In the genomic region with DNA sequence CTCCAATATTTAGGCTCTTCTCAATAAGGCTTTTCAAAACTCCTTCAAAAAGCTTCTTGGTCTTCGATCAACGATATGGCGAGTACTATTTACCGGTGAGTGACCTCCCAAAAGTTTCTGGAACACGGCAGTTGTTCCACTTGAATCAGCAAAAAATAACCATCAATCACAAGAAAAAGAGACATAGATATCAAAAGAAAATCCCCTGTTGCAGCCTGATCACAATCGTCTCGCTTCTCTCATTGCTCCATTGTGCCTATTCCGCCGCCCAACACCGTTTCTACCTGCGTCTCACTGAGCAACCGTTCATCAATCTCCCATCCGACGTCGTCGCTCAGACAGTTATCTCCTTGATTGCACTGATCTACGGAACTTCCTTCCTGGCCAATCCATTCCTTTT, we compare ENCODE assay signal across 7 worm cellular contexts.
TF ChIP-seq lines count a peak whose summit lies in the region.

TSS of gene emc-5 (plus strand) at position 14 of the 400 bp plus-strand sequence.

TF ChIP-seq in whole organism, L1 larva, 84 proteins besides CTCF, POLR2A, EP300 and RAD21:
- peak in 1 of 2 experiments; percentile 42 for TF ChIP-seq lsy-2 (tag; optimal IDR thresholded peaks at IDR 0.05; lab: Kevin White, UChicago)
- TF ChIP-seq rnt-1 (tag; optimal IDR thresholded peaks at IDR 0.05; lab: Kevin White, UChicago) = peak; percentile 75
- peak; percentile 45 for TF ChIP-seq lin-14 (GFP tag; optimal IDR thresholded peaks at IDR 0.05; lab: Kevin White, UChicago)
- TF ChIP-seq C16A3.4 (tag; optimal IDR thresholded peaks at IDR 0.05; lab: Kevin White, UChicago) = no peak
- TF ChIP-seq nhr-19 (GFP tag; conservative IDR thresholded peaks at IDR 0.05; lab: Robert Waterston, UW) = peak; percentile 31
- peak; percentile 73 for TF ChIP-seq lin-39 (tag; optimal IDR thresholded peaks at IDR 0.05; lab: Kevin White, UChicago)
- peak; percentile 14 for TF ChIP-seq lir-3 (tag; optimal IDR thresholded peaks at IDR 0.05; lab: Kevin White, UChicago; ENCODE audit: poor library complexity)
- peak; percentile 3 to 15 for TF ChIP-seq efl-1 (optimal IDR thresholded peaks at IDR 0.05; lab: Kevin White, UChicago)
- TF ChIP-seq efl-1 (GFP tag; optimal IDR thresholded peaks at IDR 0.05 in 1 of 2; lab: Kevin White, UChicago) = no peak
- no peak for TF ChIP-seq unc-130 (tag; optimal IDR thresholded peaks at IDR 0.05; lab: Kevin White, UChicago)
- TF ChIP-seq nhr-71 (tag; optimal IDR thresholded peaks at IDR 0.05; lab: Kevin White, UChicago) = peak; percentile 47
TF ChIP-seq in whole organism, L1 larva: peak in this region for 8.

TF ChIP-seq in whole organism, L2 larva, 48 proteins besides CTCF, POLR2A, EP300 and RAD21:
- TF ChIP-seq lsy-2 (tag; optimal IDR thresholded peaks at IDR 0.05; lab: Kevin White, UChicago) (peak in 1 of 2 experiments; percentile 34), alr-1 (tag; optimal IDR thresholded peaks at IDR 0.05; lab: Kevin White, UChicago) (no peak), nhr-10 (tag; optimal IDR thresholded peaks at IDR 0.05; lab: Kevin White, UChicago) (no peak), unc-39 (tag; optimal IDR thresholded peaks at IDR 0.05; lab: Kevin White, UChicago) (no peak), mab-5 (tag; optimal IDR thresholded peaks at IDR 0.05; lab: Kevin White, UChicago) (peak; percentile 9), sma-9 (GFP tag; optimal IDR thresholded peaks at IDR 0.05; lab: Kevin White, UChicago) (peak; percentile 17), sma-9 (tag; optimal IDR thresholded peaks at IDR 0.05; lab: Kevin White, UChicago) (no peak), F13H6.1 (tag; optimal IDR thresholded peaks at IDR 0.05; lab: Kevin White, UChicago) (peak; percentile 43)

TF ChIP-seq in whole organism, L3 larva, 47 proteins besides CTCF, POLR2A, EP300 and RAD21 (continues in another document):
- TF ChIP-seq lsy-12 (tag; optimal IDR thresholded peaks at IDR 0.05; lab: Kevin White, UChicago) (no peak), ama-1 (optimal IDR thresholded peaks at IDR 0.05; lab: Kevin White, UChicago) (no peak), ceh-16 (tag; optimal IDR thresholded peaks at IDR 0.05; lab: Kevin White, UChicago) (no peak), nfya-1 (tag; optimal IDR thresholded peaks at IDR 0.05; lab: Kevin White, UChicago; ENCODE audit: insufficient read depth) (peak; percentile 21), jun-1 (tag; optimal IDR thresholded peaks at IDR 0.05; lab: Kevin White, UChicago) (no peak), lin-39 (tag; optimal IDR thresholded peaks at IDR 0.05; lab: Kevin White, UChicago) (peak; percentile 69), ztf-4 (tag; optimal IDR thresholded peaks at IDR 0.05; lab: Kevin White, UChicago) (no peak), ZK546.5 (tag; optimal IDR thresholded peaks at IDR 0.05; lab: Kevin White, UChicago) (no peak), pqm-1 (tag; optimal IDR thresholded peaks at IDR 0.05; lab: Kevin White, UChicago) (no peak), elt-3 (tag; optimal IDR thresholded peaks at IDR 0.05; lab: Kevin White, UChicago) (no peak), nhr-237 (tag; optimal IDR thresholded peaks at IDR 0.05; lab: Kevin White, UChicago) (no peak), nhr-28 (tag; optimal IDR thresholded peaks at IDR 0.05; lab: Kevin White, UChicago) (no peak), pha-4 (tag; optimal IDR thresholded peaks at IDR 0.05; lab: Kevin White, UChicago) (no peak), zag-1 (tag; optimal IDR thresholded peaks at IDR 0.05; lab: Kevin White, UChicago) (no peak)

TF ChIP-seq in whole organism, L4 larva, 104 proteins besides CTCF, POLR2A, EP300 and RAD21 (continues in another document):
- TF ChIP-seq lsy-2 (tag; optimal IDR thresholded peaks at IDR 0.05; lab: Kevin White, UChicago) = peak in 1 of 2 experiments; percentile 15
- no peak for TF ChIP-seq aly-2 (tag; optimal IDR thresholded peaks at IDR 0.05; lab: Kevin White, UChicago)
- no peak for TF ChIP-seq aha-1 (tag; lab: Kevin White, UChicago)
- no peak for TF ChIP-seq hif-1 (tag; optimal IDR thresholded peaks at IDR 0.05; lab: Kevin White, UChicago)
- TF ChIP-seq mep-1 (tag; optimal IDR thresholded peaks at IDR 0.05; lab: Kevin White, UChicago) = no peak
- TF ChIP-seq F37D6.2 (tag; optimal IDR thresholded peaks at IDR 0.05; lab: Kevin White, UChicago) = no peak
- TF ChIP-seq zfp-2 (tag; optimal IDR thresholded peaks at IDR 0.05; lab: Kevin White, UChicago) = no peak
- TF ChIP-seq lim-7 (GFP tag; IDR thresholded peaks at IDR 0.05; lab: Robert Waterston, UW) = no peak
- TF ChIP-seq ceh-32 (tag; optimal IDR thresholded peaks at IDR 0.05; lab: Kevin White, UChicago; ENCODE audit: poor library complexity) = no peak
- TF ChIP-seq F26F4.8 (GFP tag; conservative IDR thresholded peaks at IDR 0.05; lab: Robert Waterston, UW) = no peak
- no peak for TF ChIP-seq daf-8 (GFP tag; IDR thresholded peaks at IDR 0.05; lab: Robert Waterston, UW)
- peak; percentile 29 for TF ChIP-seq mes-2 (tag; optimal IDR thresholded peaks at IDR 0.05; lab: Kevin White, UChicago; ENCODE audit: poor library complexity, severe bottlenecking)
- TF ChIP-seq nhr-6 (tag; optimal IDR thresholded peaks at IDR 0.05; lab: Kevin White, UChicago) = no peak
- no peak for TF ChIP-seq madf-9 (GFP tag; conservative IDR thresholded peaks at IDR 0.05; lab: Robert Waterston, UW)
- TF ChIP-seq vab-7 (GFP tag; IDR thresholded peaks at IDR 0.05; lab: Robert Waterston, UW) = no peak

TF ChIP-seq in whole organism, late embryonic, 69 proteins besides CTCF, POLR2A, EP300 and RAD21:
- TF ChIP-seq unc-55 (GFP tag; optimal IDR thresholded peaks at IDR 0.05; lab: Kevin White, UChicago) = peak; percentile 14
- TF ChIP-seq lin-11 (tag; optimal IDR thresholded peaks at IDR 0.05; lab: Kevin White, UChicago) = no peak
- peak; percentile 26 for TF ChIP-seq ceh-18 (tag; optimal IDR thresholded peaks at IDR 0.05; lab: Kevin White, UChicago)

TF ChIP-seq in whole organism, mixed stage, embryonic, 35 proteins besides CTCF, POLR2A, EP300 and RAD21:
- TF ChIP-seq snpc-4 (tag; optimal IDR thresholded peaks at IDR 0.05; lab: Kevin White, UChicago) (no peak), hlh-1 (tag; optimal IDR thresholded peaks at IDR 0.05; lab: Kevin White, UChicago) (peak; percentile 66), unc-62 (GFP tag; optimal IDR thresholded peaks at IDR 0.05; lab: Kevin White, UChicago) (peak; percentile 49), unc-120 (tag; optimal IDR thresholded peaks at IDR 0.05; lab: Kevin White, UChicago; ENCODE audit: poor library complexity, severe bottlenecking) (peak; percentile 57)

TF ChIP-seq in whole organism, young adult, 124 proteins besides CTCF, POLR2A, EP300 and RAD21:
- TF ChIP-seq madf-6 (GFP tag; IDR thresholded peaks at IDR 0.05; lab: Robert Waterston, UW) = peak; percentile 36; the same call in 1 of the 2 replicates
- 0 out of 2 replicates have a peak, but pooled peaks have one; percentile 5 for TF ChIP-seq dox-1 (GFP tag; IDR thresholded peaks at IDR 0.05; lab: Robert Waterston, UW)
- TF ChIP-seq repo-1 (tag; optimal IDR thresholded peaks at IDR 0.05; lab: Kevin White, UChicago) = peak; percentile 9
- no peak for TF ChIP-seq lsy-27 (tag; optimal IDR thresholded peaks at IDR 0.05; lab: Kevin White, UChicago; ENCODE audit: borderline replicate concordance, insufficient read depth)
- TF ChIP-seq mes-4 (tag; optimal IDR thresholded peaks at IDR 0.05; lab: Kevin White, UChicago) = no peak
- TF ChIP-seq somi-1 (GFP tag; optimal IDR thresholded peaks at IDR 0.05; lab: Kevin White, UChicago) = peak; percentile 10
- peak; percentile 22; the same call in 1 of the 2 replicates for TF ChIP-seq hmg-1.2 (GFP tag; IDR thresholded peaks at IDR 0.05; lab: Robert Waterston, UW)
- TF ChIP-seq unc-130 (GFP tag; optimal IDR thresholded peaks at IDR 0.05; lab: Kevin White, UChicago) = no peak
